Fruit fly (Drosophila melanogaster): ENCODE measurements around the gene Rheb.

Gene Rheb

DNA sequence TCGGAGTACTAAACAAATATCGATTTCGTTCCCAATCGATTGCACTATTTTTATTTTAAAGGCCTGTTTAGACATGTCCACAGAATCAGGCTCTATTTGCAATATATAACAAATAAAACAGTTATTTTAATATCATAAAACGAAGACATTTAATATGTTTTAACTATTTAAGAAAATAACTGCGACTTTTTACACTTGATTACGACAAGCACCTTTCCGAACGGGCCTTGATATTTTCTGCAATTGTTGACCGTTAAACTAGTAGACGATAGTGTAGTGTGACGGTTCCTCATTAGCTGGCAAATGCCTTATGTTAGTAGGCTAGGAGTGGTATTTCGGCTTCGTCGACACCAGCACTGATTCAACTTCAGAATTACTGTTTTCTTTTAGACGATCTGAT is at the start of gene Rheb, which contains the start of gene CG2931 (continued):
- TF ChIP-seq CG14860 (GFP tag; IDR thresholded peaks at IDR 0.05; ENCODE audit: partially characterized antibody) (peak; percentile 63; the same call in 2 of the 3 replicates), CG12236 (GFP tag; optimal IDR thresholded peaks at IDR 0.05) (no peak), CG8388 (GFP tag; optimal IDR thresholded peaks at IDR 0.05) (peak; percentile 56), CG31224 (GFP tag; IDR thresholded peaks at IDR 0.05) (no peak), usp (GFP tag; optimal IDR thresholded peaks at IDR 0.05) (no peak), eyg (GFP tag; optimal IDR thresholded peaks at IDR 0.05) (no peak), fd3F (GFP tag; optimal IDR thresholded peaks at IDR 0.05) (peak; percentile 55), YL-1 (GFP tag; optimal IDR thresholded peaks at IDR 0.05) (peak; percentile 87), CG1832 (GFP tag; optimal IDR thresholded peaks at IDR 0.05) (no peak), bigmax (GFP tag; optimal IDR thresholded peaks at IDR 0.05) (no peak), da (GFP tag; optimal IDR thresholded peaks at IDR 0.05) (no peak), luna (GFP tag; optimal IDR thresholded peaks at IDR 0.05) (no peak), insv (GFP tag; optimal IDR thresholded peaks at IDR 0.05) (peak in 1 of 2 experiments; percentile 59), B-H1 (GFP tag; IDR thresholded peaks at IDR 0.05) (no peak; the same call in 2 of the 3 replicates), hb (GFP tag; IDR thresholded peaks at IDR 0.05; ENCODE audit: partially characterized antibody) (peak; percentile 59; the same call in 2 of the 3 replicates), CoRest (tag; optimal IDR thresholded peaks at IDR 0.05) (peak; percentile 77), MBD-R2 (GFP tag; IDR thresholded peaks at IDR 0.05) (peak; percentile 72), CG17829 (tag; optimal IDR thresholded peaks at IDR 0.05) (peak; percentile 83), bsh (GFP tag; optimal IDR thresholded peaks at IDR 0.05) (peak in 1 of 2 experiments; percentile 70), Jarid2 (GFP tag; optimal IDR thresholded peaks at IDR 0.05) (no peak), Stat92E (GFP tag; optimal IDR thresholded peaks at IDR 0.05) (no peak), h (optimal IDR thresholded peaks at IDR 0.05) (no peak), CG42726 (GFP tag; IDR thresholded peaks at IDR 0.05; ENCODE audit: partially characterized antibody) (peak; percentile 61; the same call in 1 of the 2 replicates), Bdp1 (GFP tag; optimal IDR thresholded peaks at IDR 0.05) (peak; percentile 28), kay (GFP tag; optimal IDR thresholded peaks at IDR 0.05) (peak; percentile 51), Fer1 (GFP tag; optimal IDR thresholded peaks at IDR 0.05) (no peak), BtbVII (GFP tag; optimal IDR thresholded peaks at IDR 0.05) (no peak), CG2120 (GFP tag; optimal IDR thresholded peaks at IDR 0.05) (peak; percentile 83), CG9876 (GFP tag; optimal IDR thresholded peaks at IDR 0.05) (no peak), ken (GFP tag; IDR thresholded peaks at IDR 0.05) (peak; percentile 66), Xbp1 (GFP tag; optimal IDR thresholded peaks at IDR 0.05) (peak; percentile 77), prd (optimal IDR thresholded peaks at IDR 0.05) (no peak), prd (GFP tag; IDR thresholded peaks at IDR 0.05) (peak; percentile 82), pfk (GFP tag; optimal IDR thresholded peaks at IDR 0.05) (no peak), ssp (GFP tag; IDR thresholded peaks at IDR 0.05) (peak; percentile 93), CG18619 (GFP tag; optimal IDR thresholded peaks at IDR 0.05) (peak; percentile 12), CG33213 (GFP tag; optimal IDR thresholded peaks at IDR 0.05) (peak; percentile 60), schlank (tag; optimal IDR thresholded peaks at IDR 0.05) (no peak), Sry-β (GFP tag; optimal IDR thresholded peaks at IDR 0.05) (peak; percentile 32), CG12744 (GFP tag; optimal IDR thresholded peaks at IDR 0.05) (peak; percentile 42), CG6175 (GFP tag; IDR thresholded peaks at IDR 0.05) (no peak), Med (GFP tag) (peak; percentile 92), CG10274 (GFP tag; optimal IDR thresholded peaks at IDR 0.05) (no peak), C15 (GFP tag; IDR thresholded peaks at IDR 0.05) (no peak), HLH3B (GFP tag; IDR thresholded peaks at IDR 0.05) (0 out of 2 replicates have a peak, but pooled peaks have one; percentile 35), zf30C (GFP tag; optimal IDR thresholded peaks at IDR 0.05) (no peak), NC2β (GFP tag; optimal IDR thresholded peaks at IDR 0.05) (peak; percentile 38), pita (GFP tag; optimal IDR thresholded peaks at IDR 0.05) (no peak), CG6683 (GFP tag; optimal IDR thresholded peaks at IDR 0.05) (peak; percentile 8), CG9817 (tag; optimal IDR thresholded peaks at IDR 0.05) (peak; percentile 76), CG7357 (GFP tag; IDR thresholded peaks at IDR 0.05) (peak; percentile 74)
